Worm (Caenorhabditis elegans): ENCODE results near the gene blos-4.

blos-4 gene

DNA sequence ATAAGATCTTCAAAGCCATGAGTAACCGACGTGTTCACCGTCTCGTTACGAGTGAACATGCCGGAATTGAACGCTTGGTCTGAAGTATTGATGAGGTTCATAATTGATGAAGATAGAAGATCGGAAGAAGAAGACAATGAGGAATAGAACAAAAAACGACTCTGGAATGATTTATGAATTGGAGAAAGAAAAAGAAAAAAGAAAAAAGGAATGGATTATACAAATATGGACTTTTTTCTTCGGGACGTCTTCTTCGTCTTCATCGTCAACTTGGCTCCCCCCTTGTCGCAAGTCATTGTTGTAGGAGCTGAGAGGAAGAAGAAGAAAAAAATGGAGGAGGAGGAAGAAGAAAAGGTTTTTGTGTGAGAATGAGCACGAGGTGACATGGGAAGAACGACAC is 18.1 kb upstream of the blos-4 start, which contains the start of gene srsy-2:
Gene srsy-2 (minus strand): TSS at position 101 of the 400 bp plus-strand sequence.
- TF ChIP-seq ama-1 (optimal IDR thresholded peaks at IDR 0.05) (no peak), lin-15B (tag; optimal IDR thresholded peaks at IDR 0.05) (no peak), lir-3 (tag; optimal IDR thresholded peaks at IDR 0.05; ENCODE audit: poor library complexity) (no peak), alr-1 (tag; optimal IDR thresholded peaks at IDR 0.05; ENCODE audit: borderline replicate concordance) (no peak), ceh-63 (GFP tag; optimal IDR thresholded peaks at IDR 0.05) (no peak), lin-14 (GFP tag; optimal IDR thresholded peaks at IDR 0.05) (peak; percentile 36), egl-27 (tag; optimal IDR thresholded peaks at IDR 0.05) (no peak), dpl-1 (GFP tag; optimal IDR thresholded peaks at IDR 0.05) (no peak), ceh-90 (tag; optimal IDR thresholded peaks at IDR 0.05) (no peak), efl-1 (optimal IDR thresholded peaks at IDR 0.05) (no peak), efl-1 (GFP tag; optimal IDR thresholded peaks at IDR 0.05 in 1 of 2) (no peak), zip-4 (GFP tag; optimal IDR thresholded peaks at IDR 0.05) (no peak), unc-86 (tag; optimal IDR thresholded peaks at IDR 0.05) (peak; percentile 15), pag-3 (tag; optimal IDR thresholded peaks at IDR 0.05; ENCODE audit: borderline replicate concordance, insufficient read depth) (no peak), mep-1 (tag; optimal IDR thresholded peaks at IDR 0.05) (no peak), xbp-1 (tag; optimal IDR thresholded peaks at IDR 0.05) (no peak)

DNA sequence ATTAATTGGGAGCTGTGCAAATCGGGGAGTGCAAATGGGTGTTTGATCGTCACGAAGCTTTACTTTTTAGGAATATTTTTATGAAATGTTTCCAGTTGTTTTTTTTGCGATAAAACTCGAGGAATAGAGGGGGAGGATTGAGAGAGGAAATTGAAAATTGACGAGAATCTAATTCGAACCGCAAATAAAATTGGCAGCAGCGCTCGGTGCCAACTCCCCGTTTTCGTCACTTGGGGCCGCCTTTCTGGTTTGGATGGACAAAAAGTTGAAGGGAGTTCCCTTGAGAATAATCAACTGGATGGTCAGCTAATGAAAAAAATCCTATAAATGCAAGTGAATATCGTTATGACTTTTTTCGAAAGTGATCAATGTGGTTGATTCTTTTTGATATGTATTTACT is 14.9 kb upstream of the blos-4 start:
- TF ChIP-seq lin-14 (GFP tag; optimal IDR thresholded peaks at IDR 0.05) (peak; percentile 64), lsy-2 (tag; optimal IDR thresholded peaks at IDR 0.05) (no peak)

DNA sequence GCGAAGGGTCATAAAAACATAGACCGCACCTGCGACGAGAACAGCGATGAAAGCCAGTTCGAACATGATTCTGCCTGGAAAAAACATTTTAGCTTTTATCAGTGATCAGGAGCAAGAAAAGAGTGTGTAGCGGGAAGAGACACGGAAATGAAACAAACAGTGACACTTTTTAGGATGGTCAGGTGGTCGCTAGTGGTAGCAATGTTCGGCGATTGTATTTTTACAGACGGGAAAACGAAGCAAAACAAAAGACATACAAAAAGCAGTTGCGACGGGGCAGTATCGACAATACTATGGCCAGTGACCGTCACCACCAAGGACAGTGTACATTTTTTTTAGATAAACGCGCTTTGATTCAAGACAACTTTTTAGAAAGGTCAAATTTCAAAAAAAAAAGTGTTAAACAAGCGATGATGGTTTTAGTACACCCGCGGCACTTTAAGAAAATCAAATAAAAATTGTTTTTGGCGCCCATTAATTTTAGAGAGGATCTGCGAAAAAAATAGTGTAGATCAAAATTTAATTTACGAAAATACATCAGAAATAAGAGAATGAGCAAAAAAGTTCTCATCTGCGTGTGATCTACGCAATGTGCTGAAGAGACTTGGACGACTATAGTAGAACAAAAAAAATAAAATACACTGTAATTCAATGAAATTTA is 9.5 kb upstream of the blos-4 start, which contains the start of gene T24H7.9:
Gene T24H7.9 (minus strand): TSS at position 74 of the 661 bp plus-strand sequence.
- no peak for TF ChIP-seq mab-9 (GFP tag; IDR thresholded peaks at IDR 0.05)
- no peak for TF ChIP-seq ceh-82 (tag; optimal IDR thresholded peaks at IDR 0.05)

DNA sequence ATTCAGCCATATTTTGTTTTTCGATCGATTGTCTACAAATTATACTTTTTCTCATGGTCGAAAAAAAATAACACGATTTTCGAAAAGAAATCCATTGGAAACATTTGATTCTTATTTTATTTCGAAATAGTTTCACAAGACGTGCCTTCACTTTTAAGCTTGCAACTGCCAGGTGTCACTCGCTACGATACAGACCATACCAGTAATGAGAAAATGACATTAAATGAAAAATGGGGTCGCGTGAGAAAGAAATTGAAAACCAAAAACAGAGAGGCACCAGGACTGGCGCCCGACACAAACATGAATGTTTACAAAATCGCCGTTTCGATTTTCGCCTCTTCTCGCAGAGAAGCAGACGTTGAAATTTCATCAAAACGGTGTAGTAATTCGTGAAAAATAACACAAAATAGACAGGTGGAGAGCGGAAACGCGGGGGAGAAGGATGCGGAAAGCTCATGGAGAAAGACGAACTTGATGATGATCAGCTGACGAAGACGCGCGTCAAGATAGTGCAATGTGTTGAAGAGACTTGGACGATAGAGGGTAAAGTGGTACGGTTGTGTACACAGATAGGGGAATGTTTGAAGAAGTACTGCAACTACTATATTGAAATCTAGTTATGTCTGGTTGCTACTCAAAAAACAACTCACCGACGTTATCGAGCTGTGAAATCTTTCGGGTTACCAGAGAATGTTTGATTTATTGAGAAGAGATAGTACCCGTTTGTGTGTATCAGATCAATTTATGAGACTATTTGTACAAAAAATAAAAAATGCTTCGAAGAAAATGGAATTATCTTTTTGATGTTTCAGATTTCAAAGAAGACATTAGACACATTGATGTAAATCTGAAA is 8.7 kb upstream of the blos-4 start:
- TF ChIP-seq efl-1 (optimal IDR thresholded peaks at IDR 0.05) (no peak), efl-1 (GFP tag; optimal IDR thresholded peaks at IDR 0.05 in 1 of 2) (peak in 1 of 2 experiments; percentile 47), lsy-2 (tag; optimal IDR thresholded peaks at IDR 0.05) (peak in 1 of 2 experiments; percentile 30), F16B12.6 (tag; optimal IDR thresholded peaks at IDR 0.05) (no peak), unc-30 (tag; optimal IDR thresholded peaks at IDR 0.05) (no peak), nhr-71 (tag; optimal IDR thresholded peaks at IDR 0.05) (peak; percentile 19), zip-4 (GFP tag; optimal IDR thresholded peaks at IDR 0.05) (no peak), ceh-82 (tag; optimal IDR thresholded peaks at IDR 0.05) (no peak), elt-3 (tag; optimal IDR thresholded peaks at IDR 0.05) (peak in 1 of 6 experiments; percentile 35), unc-86 (tag; optimal IDR thresholded peaks at IDR 0.05) (no peak), xbp-1 (tag; optimal IDR thresholded peaks at IDR 0.05) (no peak), unc-62 (GFP tag; optimal IDR thresholded peaks at IDR 0.05) (no peak), lin-13 (GFP tag; optimal IDR thresholded peaks at IDR 0.05) (no peak), ama-1 (optimal IDR thresholded peaks at IDR 0.05) (no peak), C04F5.9 (tag; optimal IDR thresholded peaks at IDR 0.05) (no peak), vab-15 (tag; optimal IDR thresholded peaks at IDR 0.05) (no peak), lir-3 (tag; optimal IDR thresholded peaks at IDR 0.05; ENCODE audit: poor library complexity) (no peak), mab-9 (GFP tag; IDR thresholded peaks at IDR 0.05) (no peak), ceh-90 (tag; optimal IDR thresholded peaks at IDR 0.05) (no peak), egl-27 (tag; optimal IDR thresholded peaks at IDR 0.05) (no peak), snu-23 (GFP tag; optimal IDR thresholded peaks at IDR 0.05) (peak; percentile 6), Y116A8C.19 (tag; optimal IDR thresholded peaks at IDR 0.05; ENCODE audit: borderline replicate concordance) (no peak), sox-4 (tag; optimal IDR thresholded peaks at IDR 0.05) (no peak), tlp-1 (tag; optimal IDR thresholded peaks at IDR 0.05) (no peak), nhr-47 (tag; optimal IDR thresholded peaks at IDR 0.05) (no peak), blmp-1 (tag; optimal IDR thresholded peaks at IDR 0.05) (peak; percentile 78), hlh-4 (tag; optimal IDR thresholded peaks at IDR 0.05) (no peak), hpl-2 (GFP tag; optimal IDR thresholded peaks at IDR 0.05) (no peak), nhr-77 (tag; optimal IDR thresholded peaks at IDR 0.05) (no peak), lin-14 (GFP tag; optimal IDR thresholded peaks at IDR 0.05) (peak; percentile 54), lin-35 (GFP tag; optimal IDR thresholded peaks at IDR 0.05) (peak in 1 of 2 experiments; percentile 45), ztf-4 (tag; optimal IDR thresholded peaks at IDR 0.05) (no peak), unc-98 (GFP tag; IDR thresholded peaks at IDR 0.05) (no peak), dpl-1 (GFP tag; optimal IDR thresholded peaks at IDR 0.05) (peak in 1 of 3 experiments; percentile 3), nhr-20 (tag; optimal IDR thresholded peaks at IDR 0.05) (peak; percentile 25), sup-37 (GFP tag; optimal IDR thresholded peaks at IDR 0.05) (no peak)
